In the genomic region with DNA sequence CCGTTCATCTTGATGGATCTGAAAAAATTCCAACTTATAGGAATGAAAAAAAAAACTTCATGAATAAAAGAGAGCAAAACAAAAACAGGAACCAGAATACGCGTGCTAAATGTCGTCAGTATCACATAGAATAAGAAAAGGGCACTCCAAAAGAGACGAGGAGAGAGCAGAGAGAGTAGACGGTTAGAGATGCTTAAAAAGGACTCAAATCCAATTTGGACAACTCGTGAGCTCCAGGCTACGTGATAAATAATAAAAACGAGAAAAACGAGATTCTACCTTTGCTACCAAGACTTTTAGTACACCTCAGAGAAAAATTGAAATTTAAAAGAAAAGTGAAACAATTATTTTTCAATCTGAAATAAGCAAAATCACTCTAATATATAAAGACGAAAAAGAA, we compare ENCODE assay signal across 5 worm cellular contexts.
A peak's percentile ranks its signal among the peaks of the same experiment; 100 is the strongest.
TF ChIP-seq lines count a peak whose summit lies in the region.

A gene (minus strand): TSS at position 18 of the 400 bp plus-strand sequence.

TF ChIP-seq in whole organism, L1 larva, 84 proteins besides CTCF, POLR2A, EP300 and RAD21 (continues in another document):
- TF ChIP-seq lin-14 (GFP tag; optimal IDR thresholded peaks at IDR 0.05; lab: Kevin White, UChicago) (peak; percentile 79), fkh-8 (tag; optimal IDR thresholded peaks at IDR 0.05; lab: Kevin White, UChicago) (peak; percentile 82), unc-130 (tag; optimal IDR thresholded peaks at IDR 0.05; lab: Kevin White, UChicago) (no peak), egl-13 (tag; optimal IDR thresholded peaks at IDR 0.05; lab: Kevin White, UChicago) (no peak), blmp-1 (tag; optimal IDR thresholded peaks at IDR 0.05; lab: Kevin White, UChicago) (no peak), nhr-47 (tag; optimal IDR thresholded peaks at IDR 0.05; lab: Kevin White, UChicago) (peak; percentile 46), tlp-1 (tag; optimal IDR thresholded peaks at IDR 0.05; lab: Kevin White, UChicago) (no peak), mep-1 (tag; optimal IDR thresholded peaks at IDR 0.05; lab: Kevin White, UChicago) (peak; percentile 33), zip-4 (GFP tag; optimal IDR thresholded peaks at IDR 0.05; lab: Kevin White, UChicago) (no peak), fkh-10 (GFP tag; optimal IDR thresholded peaks at IDR 0.05; lab: Kevin White, UChicago) (no peak), nhr-19 (GFP tag; conservative IDR thresholded peaks at IDR 0.05; lab: Robert Waterston, UW) (no peak), nhr-90 (tag; optimal IDR thresholded peaks at IDR 0.05; lab: Kevin White, UChicago; ENCODE audit: poor library complexity) (no peak), isw-1 (GFP tag; IDR thresholded peaks at IDR 0.05; lab: Robert Waterston, UW) (no peak), grh-1 (GFP tag; IDR thresholded peaks at IDR 0.05; lab: Robert Waterston, UW) (no peak), ets-5 (GFP tag; IDR thresholded peaks at IDR 0.05; lab: Robert Waterston, UW) (no peak), xbp-1 (tag; optimal IDR thresholded peaks at IDR 0.05; lab: Kevin White, UChicago) (no peak), ces-1 (GFP tag; optimal IDR thresholded peaks at IDR 0.05; lab: Kevin White, UChicago) (no peak), sox-4 (tag; optimal IDR thresholded peaks at IDR 0.05; lab: Kevin White, UChicago) (no peak)

TF ChIP-seq in whole organism, L2 larva, 48 proteins besides CTCF, POLR2A, EP300 and RAD21:
- TF ChIP-seq nhr-129 (tag; optimal IDR thresholded peaks at IDR 0.05; lab: Kevin White, UChicago) (peak; percentile 39), unc-39 (tag; optimal IDR thresholded peaks at IDR 0.05; lab: Kevin White, UChicago) (no peak), unc-55 (GFP tag; optimal IDR thresholded peaks at IDR 0.05; lab: Kevin White, UChicago) (peak; percentile 26), C34F6.9 (tag; optimal IDR thresholded peaks at IDR 0.05; lab: Kevin White, UChicago) (peak; percentile 78), crh-2 (tag; optimal IDR thresholded peaks at IDR 0.05; lab: Kevin White, UChicago) (peak; percentile 8), sem-4 (tag; optimal IDR thresholded peaks at IDR 0.05; lab: Kevin White, UChicago) (peak; percentile 31), mab-5 (tag; optimal IDR thresholded peaks at IDR 0.05; lab: Kevin White, UChicago) (no peak), lsy-2 (tag; optimal IDR thresholded peaks at IDR 0.05; lab: Kevin White, UChicago) (peak in 1 of 2 experiments; percentile 67)

TF ChIP-seq in whole organism, L3 larva, 47 proteins besides CTCF, POLR2A, EP300 and RAD21:
- TF ChIP-seq nhr-43 (tag; optimal IDR thresholded peaks at IDR 0.05; lab: Kevin White, UChicago; ENCODE audit: poor library complexity, severe bottlenecking) = peak; percentile 20
- peak; percentile 36 for TF ChIP-seq nfya-1 (tag; optimal IDR thresholded peaks at IDR 0.05; lab: Kevin White, UChicago; ENCODE audit: insufficient read depth)
- TF ChIP-seq unc-62 (GFP tag; optimal IDR thresholded peaks at IDR 0.05; lab: Kevin White, UChicago) = no peak

TF ChIP-seq in whole organism, L4 larva, 104 proteins besides CTCF, POLR2A, EP300 and RAD21:
- peak; percentile 57 for TF ChIP-seq hlh-30 (tag; optimal IDR thresholded peaks at IDR 0.05; lab: Kevin White, UChicago; ENCODE audit: insufficient read depth)
- peak; percentile 8 for TF ChIP-seq fkh-10 (GFP tag; optimal IDR thresholded peaks at IDR 0.05; lab: Kevin White, UChicago)
- no peak for TF ChIP-seq sdz-12 (GFP tag; optimal IDR thresholded peaks at IDR 0.05; lab: Kevin White, UChicago)
- no peak for TF ChIP-seq F26F4.8 (GFP tag; conservative IDR thresholded peaks at IDR 0.05; lab: Robert Waterston, UW)
- TF ChIP-seq hmg-1.1 (GFP tag; IDR thresholded peaks at IDR 0.05; lab: Robert Waterston, UW) = no peak
- peak; percentile 49; the same call in 1 of the 2 replicates for TF ChIP-seq ctbp-1 (GFP tag; IDR thresholded peaks at IDR 0.05; lab: Robert Waterston, UW)
- no peak for TF ChIP-seq duxl-1 (tag; optimal IDR thresholded peaks at IDR 0.05; lab: Kevin White, UChicago; ENCODE audit: poor library complexity)
- TF ChIP-seq hif-1 (tag; optimal IDR thresholded peaks at IDR 0.05; lab: Kevin White, UChicago) = peak; percentile 16 to 96
- peak in 1 of 2 experiments; percentile 45 for TF ChIP-seq lsy-2 (tag; optimal IDR thresholded peaks at IDR 0.05; lab: Kevin White, UChicago)
- TF ChIP-seq aha-1 (tag; lab: Kevin White, UChicago) = peak; percentile 100
- TF ChIP-seq ces-1 (GFP tag; optimal IDR thresholded peaks at IDR 0.05; lab: Kevin White, UChicago) = peak; percentile 20
- peak in 1 of 2 experiments; percentile 56 for TF ChIP-seq unc-62 (GFP tag; optimal IDR thresholded peaks at IDR 0.05 in 1 of 2; lab: Kevin White, UChicago)
- TF ChIP-seq unc-62 (tag; optimal IDR thresholded peaks at IDR 0.05; lab: Kevin White, UChicago) = no peak

TF ChIP-seq in whole organism, late embryonic, 69 proteins besides CTCF, POLR2A, EP300 and RAD21:
- TF ChIP-seq unc-42 (tag; optimal IDR thresholded peaks at IDR 0.05; lab: Kevin White, UChicago) (peak; percentile 80), T23F11.4 (GFP tag; optimal IDR thresholded peaks at IDR 0.05; lab: Kevin White, UChicago) (no peak)
